Worm (Caenorhabditis elegans) whole organism, midembryonic: ENCODE results near the gene rme-1.

Experiments used
- T22C8.4 ChIP-seq: fragments of 200-800 bp; sonication (Bioruptor generic); IDR thresholded peaks from 2 replicates; pipeline ENCODE4 v1.3.6; 2022; ENCODE audit warnings: missing genetic modification characterization, missing compliant biosample characterization
- cog-1 ChIP-seq: sonication (generic microtip); optimal IDR thresholded peaks from 2 replicates; lab custom pipeline; 2016; ENCODE audit warnings: missing genetic modification characterization, missing compliant biosample characterization
- flt-1 ChIP-seq: fragments of 200-800 bp; sonication (Bioruptor generic); IDR thresholded peaks from 2 replicates; pipeline ENCODE4 v1.3.6; 2022; ENCODE audit warnings: missing genetic modification characterization, missing compliant biosample characterization
- klf-2 ChIP-seq: fragments of 200-800 bp; sonication (Bioruptor generic); conservative IDR thresholded peaks from 2 replicates; pipeline ENCODE4 v1.3.6; 2022; ENCODE audit warnings: missing genetic modification reagents, missing genetic modification characterization, missing compliant biosample characterization
- med-1 ChIP-seq: sonication (generic microtip); optimal IDR thresholded peaks from 2 replicates; lab custom pipeline; 2017; ENCODE audit warnings: missing genetic modification characterization, mild to moderate bottlenecking, missing compliant biosample characterization, antibody characterized with exemption, missing genetic modification reagents; ENCODE audit not compliant: insufficient read depth
- ref-1 ChIP-seq: fragments of 200-800 bp; sonication (Bioruptor generic); conservative IDR thresholded peaks from 2 replicates; pipeline ENCODE4 v1.3.6; 2022; ENCODE audit warnings: missing genetic modification reagents, missing genetic modification characterization, missing compliant biosample characterization
- tab-1 ChIP-seq: fragments of 200-800 bp; sonication (Bioruptor generic); IDR thresholded peaks from 2 replicates; pipeline ENCODE4 v1.3.6; 2022; ENCODE audit warnings: missing genetic modification characterization, missing compliant biosample characterization
- ztf-23 ChIP-seq: fragments of 200-800 bp; sonication (Bioruptor generic); IDR thresholded peaks from 2 replicates; pipeline ENCODE4 v1.3.6; 2022; ENCODE audit warnings: missing genetic modification reagents, missing genetic modification characterization, missing compliant biosample characterization
- ztf-29 ChIP-seq: fragments of 200-800 bp; sonication (Bioruptor generic); IDR thresholded peaks from 2 replicates; pipeline ENCODE4 v1.3.6; 2022; ENCODE audit warnings: missing genetic modification reagents, missing genetic modification characterization, missing compliant biosample characterization

Gene rme-1

ce11 chrV:6248714-6249113, 40.0 kb downstream of the rme-1 start:
- no peak for TF ChIP-seq ztf-23 (GFP tag; lab: Robert Waterston, UW)
- TF ChIP-seq klf-2 (GFP tag; lab: Robert Waterston, UW): no peak
- no peak for TF ChIP-seq tab-1 (GFP tag; lab: Robert Waterston, UW)
- no peak for TF ChIP-seq T22C8.4 (GFP tag; lab: Robert Waterston, UW)
- TF ChIP-seq flt-1: no peak
- no peak for TF ChIP-seq ref-1 (GFP tag; lab: Robert Waterston, UW)
- no peak for TF ChIP-seq med-1
- no peak for TF ChIP-seq ztf-29 (GFP tag; lab: Robert Waterston, UW)
- TF ChIP-seq cog-1: no peak

ce11 chrV:6249135-6249534, 40.5 kb downstream of the rme-1 start:
- TF ChIP-seq ref-1 (GFP tag; lab: Robert Waterston, UW) (no peak), tab-1 (GFP tag; lab: Robert Waterston, UW) (no peak), klf-2 (GFP tag; lab: Robert Waterston, UW) (no peak), cog-1 (no peak), ztf-29 (GFP tag; lab: Robert Waterston, UW) (no peak), ztf-23 (GFP tag; lab: Robert Waterston, UW) (no peak), flt-1 (no peak), T22C8.4 (GFP tag; lab: Robert Waterston, UW) (no peak), med-1 (no peak)

- TF ChIP-seq T22C8.4 (GFP tag; lab: Robert Waterston, UW) (no peak), flt-1 (no peak), med-1 (no peak), ztf-29 (GFP tag; lab: Robert Waterston, UW) (no peak), ztf-23 (GFP tag; lab: Robert Waterston, UW) (no peak), tab-1 (GFP tag; lab: Robert Waterston, UW) (no peak), ref-1 (GFP tag; lab: Robert Waterston, UW) (no peak), cog-1 (no peak), klf-2 (GFP tag; lab: Robert Waterston, UW) (no peak)
Observed at ce11 chrV:6250959-6251598, 42.4 kb downstream of the rme-1 start.

- TF ChIP-seq ref-1 (GFP tag; lab: Robert Waterston, UW) (no peak), tab-1 (GFP tag; lab: Robert Waterston, UW) (no peak), T22C8.4 (GFP tag; lab: Robert Waterston, UW) (no peak), cog-1 (no peak), flt-1 (no peak), med-1 (no peak), klf-2 (GFP tag; lab: Robert Waterston, UW) (no peak), ztf-29 (GFP tag; lab: Robert Waterston, UW) (no peak)
Observed at ce11 chrV:6253936-6254335, 45.3 kb downstream of the rme-1 start.

ce11 chrV:6259139-6259538, 50.5 kb downstream of the rme-1 start, which contains the start of gene K08B12.1:
K08B12.1 (plus strand) TSS chrV:6259367.
- TF ChIP-seq flt-1: no peak
- TF ChIP-seq T22C8.4 (GFP tag; lab: Robert Waterston, UW): no peak
- no peak for TF ChIP-seq cog-1
- no peak for TF ChIP-seq ztf-23 (GFP tag; lab: Robert Waterston, UW)
- no peak for TF ChIP-seq med-1
- no peak for TF ChIP-seq ztf-29 (GFP tag; lab: Robert Waterston, UW)
- TF ChIP-seq klf-2 (GFP tag; lab: Robert Waterston, UW): no peak
- no peak for TF ChIP-seq tab-1 (GFP tag; lab: Robert Waterston, UW)
- no peak for TF ChIP-seq ref-1 (GFP tag; lab: Robert Waterston, UW)
